Worm (Caenorhabditis elegans): ENCODE data around the gene F56C9.3.

The F56C9.3 gene

DNA sequence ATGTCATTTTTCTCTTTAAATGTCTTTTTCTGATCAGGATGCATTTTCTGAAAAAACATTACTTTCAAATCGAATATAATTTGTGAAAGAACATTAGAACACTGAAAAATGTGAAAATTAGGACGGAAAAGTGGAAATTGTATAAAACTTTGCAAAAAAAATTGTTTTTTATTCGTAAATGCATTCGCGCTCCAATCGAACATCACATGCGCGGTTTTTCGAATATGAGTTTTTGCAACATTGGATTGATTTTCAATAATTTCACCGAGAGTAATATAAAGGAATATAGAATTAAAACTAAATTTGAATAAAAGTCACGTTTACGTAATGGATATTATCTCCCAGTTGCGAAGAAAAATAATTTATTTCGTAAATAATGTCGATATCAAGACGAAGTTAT, 33.9 kb upstream of the F56C9.3 start, which contains the start of the genes spot-1 and B0361.11 (continued):
- TF ChIP-seq nhr-85 (tag) (peak; percentile 83), C16A3.4 (tag; optimal IDR thresholded peaks at IDR 0.05) (peak; percentile 72), snpc-4 (tag; optimal IDR thresholded peaks at IDR 0.05) (peak; percentile 72), tbx-2 (tag; optimal IDR thresholded peaks at IDR 0.05) (peak; percentile 69), lin-13 (GFP tag; optimal IDR thresholded peaks at IDR 0.05) (peak; percentile 53), isw-1 (GFP tag; IDR thresholded peaks at IDR 0.05) (peak; percentile 58), C04F5.9 (tag; optimal IDR thresholded peaks at IDR 0.05) (peak; percentile 31), pax-3 (tag; optimal IDR thresholded peaks at IDR 0.05) (no peak), mep-1 (tag; optimal IDR thresholded peaks at IDR 0.05) (peak; percentile 55), nhr-71 (tag; optimal IDR thresholded peaks at IDR 0.05) (peak; percentile 79), efl-1 (optimal IDR thresholded peaks at IDR 0.05) (peak; percentile 79 to 97), efl-1 (GFP tag; optimal IDR thresholded peaks at IDR 0.05 in 1 of 2) (peak; percentile 97 to 100), lin-35 (GFP tag; optimal IDR thresholded peaks at IDR 0.05) (peak; percentile 96 to 99), irx-1 (tag; optimal IDR thresholded peaks at IDR 0.05) (peak; percentile 39)

DNA sequence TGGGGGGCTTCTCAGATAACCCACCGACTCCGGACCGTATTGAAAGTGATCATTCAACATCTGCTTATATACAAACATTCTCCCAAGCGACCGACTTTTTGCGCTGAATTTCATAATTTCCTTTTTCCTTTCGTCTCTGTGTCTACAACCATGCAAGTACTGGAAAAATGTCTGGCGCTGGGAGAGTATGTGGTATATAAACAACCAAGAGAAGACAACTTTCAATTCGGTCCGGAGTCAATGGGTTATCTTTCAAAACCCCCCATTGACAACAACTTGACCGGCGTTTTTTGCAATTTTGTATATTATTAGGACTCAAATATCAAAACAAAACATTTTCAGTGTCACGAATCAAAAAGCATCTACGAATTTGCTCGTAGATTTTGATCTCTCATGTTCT, 32.6 kb upstream of the F56C9.3 start:
- TF ChIP-seq jun-1 (tag; optimal IDR thresholded peaks at IDR 0.05) (peak; percentile 77), efl-1 (optimal IDR thresholded peaks at IDR 0.05) (peak; percentile 39 to 71), efl-1 (GFP tag; optimal IDR thresholded peaks at IDR 0.05 in 1 of 2) (peak; percentile 62 to 98), sox-4 (tag; optimal IDR thresholded peaks at IDR 0.05) (peak; percentile 11), tbx-2 (tag; optimal IDR thresholded peaks at IDR 0.05) (peak; percentile 2), rnt-1 (tag; optimal IDR thresholded peaks at IDR 0.05) (peak; percentile 16), mdl-1 (tag; optimal IDR thresholded peaks at IDR 0.05) (peak in 1 of 2 experiments; percentile 37), mef-2 (tag; optimal IDR thresholded peaks at IDR 0.05) (no peak), nhr-90 (tag; optimal IDR thresholded peaks at IDR 0.05; ENCODE audit: poor library complexity) (peak; percentile 48), unc-130 (tag; optimal IDR thresholded peaks at IDR 0.05) (no peak), irx-1 (tag; optimal IDR thresholded peaks at IDR 0.05) (peak; percentile 43), aha-1 (tag; optimal IDR thresholded peaks at IDR 0.05) (no peak), lin-39 (tag; optimal IDR thresholded peaks at IDR 0.05) (no peak), blmp-1 (tag; optimal IDR thresholded peaks at IDR 0.05) (no peak), ceh-8 (GFP tag; optimal IDR thresholded peaks at IDR 0.05) (peak; percentile 7), isw-1 (GFP tag; IDR thresholded peaks at IDR 0.05) (peak; percentile 38), lin-14 (GFP tag; optimal IDR thresholded peaks at IDR 0.05) (peak; percentile 41), hlh-4 (tag; optimal IDR thresholded peaks at IDR 0.05) (no peak), nhr-12 (tag; optimal IDR thresholded peaks at IDR 0.05) (no peak), snpc-4 (tag; optimal IDR thresholded peaks at IDR 0.05) (peak; percentile 98), ceh-88 (GFP tag; IDR thresholded peaks at IDR 0.05) (no peak), zip-4 (GFP tag; optimal IDR thresholded peaks at IDR 0.05) (peak; percentile 54), swsn-7 (tag; optimal IDR thresholded peaks at IDR 0.05) (peak; percentile 72), F16B12.6 (tag; optimal IDR thresholded peaks at IDR 0.05) (no peak), zag-1 (tag; optimal IDR thresholded peaks at IDR 0.05) (no peak), lir-3 (tag; optimal IDR thresholded peaks at IDR 0.05; ENCODE audit: poor library complexity) (no peak), nhr-47 (tag; optimal IDR thresholded peaks at IDR 0.05) (peak; percentile 74), mep-1 (tag; optimal IDR thresholded peaks at IDR 0.05) (peak; percentile 26), fkh-8 (tag; optimal IDR thresholded peaks at IDR 0.05) (peak; percentile 65), nhr-71 (tag; optimal IDR thresholded peaks at IDR 0.05) (peak; percentile 73), C16A3.4 (tag; optimal IDR thresholded peaks at IDR 0.05) (peak; percentile 78), elt-2 (tag; optimal IDR thresholded peaks at IDR 0.05) (peak; percentile 66), snu-23 (GFP tag; optimal IDR thresholded peaks at IDR 0.05) (peak; percentile 57), ztf-11 (tag; optimal IDR thresholded peaks at IDR 0.05) (no peak), ceh-82 (tag; optimal IDR thresholded peaks at IDR 0.05) (peak in 2 of 3 experiments; percentile 58 to 61), sptf-1 (tag; optimal IDR thresholded peaks at IDR 0.05) (no peak), skn-1 (tag; optimal IDR thresholded peaks at IDR 0.05) (peak; percentile 76), nhr-84 (tag; optimal IDR thresholded peaks at IDR 0.05) (no peak), lsy-2 (tag; optimal IDR thresholded peaks at IDR 0.05) (peak; percentile 49 to 85), fos-1 (tag; optimal IDR thresholded peaks at IDR 0.05) (peak; percentile 64), lin-35 (GFP tag; optimal IDR thresholded peaks at IDR 0.05) (peak; percentile 13 to 73), xbp-1 (tag; optimal IDR thresholded peaks at IDR 0.05) (peak; percentile 51), hpl-2 (GFP tag; optimal IDR thresholded peaks at IDR 0.05) (peak; percentile 27), nhr-19 (GFP tag; conservative IDR thresholded peaks at IDR 0.05) (peak; percentile 40; the same call in 1 of the 2 replicates), unc-86 (tag; optimal IDR thresholded peaks at IDR 0.05) (no peak), sup-37 (GFP tag; optimal IDR thresholded peaks at IDR 0.05) (no peak)

All from whole organism, L1 larva.